Worm (Caenorhabditis elegans): ENCODE results near the gene R12C12.5.

DNA sequence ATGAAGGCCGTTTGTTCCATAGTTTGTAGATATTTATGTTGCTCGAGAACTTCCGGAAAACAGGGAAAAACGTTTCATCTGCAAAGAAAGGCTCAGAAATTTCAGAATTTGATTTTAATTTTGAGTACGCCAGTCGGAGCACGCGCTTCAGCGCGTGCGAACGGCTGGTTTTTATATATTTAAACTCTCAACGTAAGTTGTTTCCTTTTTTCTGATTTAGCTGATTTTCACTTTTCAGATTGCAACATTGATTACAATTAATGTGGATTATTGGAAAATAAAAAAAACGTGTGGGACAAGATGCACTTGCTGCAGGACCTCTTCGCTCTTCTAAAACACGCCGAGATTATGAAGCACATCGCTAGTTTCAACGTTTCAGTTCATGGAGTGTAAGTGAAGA lies 37.7 kb upstream of the R12C12.5 start, which contains the start of gene F21H12.3:
- TF ChIP-seq W03F9.2 (tag; optimal IDR thresholded peaks at IDR 0.05) (no peak), him-1 (tag; optimal IDR thresholded peaks at IDR 0.05) (no peak), dao-5 (tag; optimal IDR thresholded peaks at IDR 0.05) (no peak)

Data from whole organism, L4/young adult.